Fruit fly (Drosophila melanogaster) whole organism, wandering third instar larva: ENCODE results near the gene sra.

ENCODE experiments used
- Abd-B ChIP-seq: fragments of >200 bp; optimal IDR thresholded peaks from 2 replicates; lab custom pipeline; 2017; ENCODE audit warnings: missing biosample characterization, missing genetic modification characterization
- CG32264 ChIP-seq: fragments of 200-800 bp; sonication (Bioruptor generic); optimal IDR thresholded peaks from 2 replicates; lab custom pipeline; 2016; ENCODE audit warnings: missing biosample characterization, missing genetic modification characterization
- CG9705 ChIP-seq: fragments of 200-800 bp; sonication (Bioruptor generic); optimal IDR thresholded peaks from 2 replicates; lab custom pipeline; 2018; ENCODE audit warnings: missing biosample characterization, mild to moderate bottlenecking, missing genetic modification characterization
- CrebA ChIP-seq: fragments of 200-800 bp; sonication (Bioruptor generic); optimal IDR thresholded peaks from 2 replicates; lab custom pipeline; 2016; ENCODE audit warnings: missing biosample characterization, mild to moderate bottlenecking, missing genetic modification characterization, borderline replicate concordance
- Dfd ChIP-seq: fragments of >200 bp; optimal IDR thresholded peaks from 2 replicates; lab custom pipeline; 2017; ENCODE audit warnings: missing biosample characterization, missing genetic modification characterization
- Dif ChIP-seq: fragments of 200-275, 200-300 bp; sonication (Bioruptor generic); optimal IDR thresholded peaks from 2 replicates; lab custom pipeline; 2018; ENCODE audit warnings: missing biosample characterization, missing genetic modification characterization; ENCODE audit not compliant: partially characterized antibody
- GATAd ChIP-seq: sonication (Bioruptor generic); optimal IDR thresholded peaks from 2 replicates; lab custom pipeline; 2016; ENCODE audit warnings: missing biosample characterization, missing genetic modification characterization
- HLH106 ChIP-seq: fragments of 200-800 bp; optimal IDR thresholded peaks from 3 replicates; lab custom pipeline; 2019; ENCODE audit warnings: missing biosample characterization, mild to moderate bottlenecking, missing genetic modification characterization, moderate library complexity
- Hnf4 ChIP-seq: fragments of 200-800 bp; sonication (Bioruptor generic); optimal IDR thresholded peaks from 2 replicates; lab custom pipeline; 2016; ENCODE audit warnings: missing biosample characterization, mild to moderate bottlenecking, missing genetic modification characterization
- Hr78 ChIP-seq: fragments of >200 bp; optimal IDR thresholded peaks from 2 replicates; lab custom pipeline; 2017; ENCODE audit warnings: missing biosample characterization, missing genetic modification characterization
- Hr83 ChIP-seq: fragments of 200-300 bp; sonication (Bioruptor generic); optimal IDR thresholded peaks from 2 replicates; lab custom pipeline; 2016; ENCODE audit warnings: missing biosample characterization, mild to moderate bottlenecking, missing genetic modification characterization, moderate library complexity; ENCODE audit not compliant: poor library complexity, severe bottlenecking
- Jra ChIP-seq: sonication (Bioruptor generic); optimal IDR thresholded peaks from 2 replicates; lab custom pipeline; 2016; ENCODE audit warnings: missing biosample characterization, missing genetic modification characterization
- Mio ChIP-seq: sonication (Bioruptor generic); optimal IDR thresholded peaks from 2 replicates; lab custom pipeline; 2016; ENCODE audit warnings: missing biosample characterization, missing genetic modification characterization
- Myc ChIP-seq: fragments of >200 bp; optimal IDR thresholded peaks from 2 replicates; lab custom pipeline; 2017
- N ChIP-seq: fragments of >200 bp; optimal IDR thresholded peaks from 2 replicates; lab custom pipeline; 2018; ENCODE audit warnings: missing biosample characterization, missing external identifiers, missing genetic modification characterization
- OdsH ChIP-seq: fragments of 200-800 bp; sonication (Bioruptor generic); optimal IDR thresholded peaks from 2 replicates; lab custom pipeline; 2016; ENCODE audit warnings: missing biosample characterization, mild to moderate bottlenecking, missing genetic modification characterization
- Rel ChIP-seq, 2 experiments: fragments of 200-800 bp; sonication (Bioruptor generic) in 1 of 2; optimal IDR thresholded peaks; 2 replicates in 1 of 2; 3 replicates in 1 of 2; lab custom pipeline; 2016 to 2019; ENCODE audit warnings: mild to moderate bottlenecking in 2 of 2, missing biosample characterization in 2 of 2, missing genetic modification characterization in 2 of 2, moderate library complexity in 1 of 2
- Sp1 ChIP-seq: fragments of 200-800 bp; sonication (Bioruptor generic); optimal IDR thresholded peaks from 3 replicates; lab custom pipeline; 2019; ENCODE audit warnings: missing biosample characterization, mild to moderate bottlenecking, missing genetic modification characterization, moderate library complexity
- Vsx2 ChIP-seq: fragments of 200-300, 225-300 bp; sonication (Bioruptor generic); optimal IDR thresholded peaks from 2 replicates; lab custom pipeline; 2018; ENCODE audit warnings: missing biosample characterization, missing genetic modification characterization; ENCODE audit not compliant: partially characterized antibody
- br ChIP-seq: fragments of 200-800 bp; sonication (Bioruptor generic); optimal IDR thresholded peaks from 2 replicates; lab custom pipeline; 2016; ENCODE audit warnings: missing biosample characterization, missing genetic modification characterization
- brk ChIP-seq: fragments of 200-800 bp; sonication (Bioruptor generic); optimal IDR thresholded peaks from 2 replicates; lab custom pipeline; 2016; ENCODE audit warnings: missing biosample characterization, mild to moderate bottlenecking, missing genetic modification characterization
- dl ChIP-seq, 2 experiments: fragments of 175-275, 200-275 bp in 1 of 2; fragments of 200-275 bp in 1 of 2; sonication (Bioruptor generic); optimal IDR thresholded peaks; lab custom pipeline; 2018; ENCODE audit warnings: mild to moderate bottlenecking in 2 of 2, missing biosample characterization in 2 of 2, missing genetic modification characterization in 2 of 2, moderate library complexity in 2 of 2; ENCODE audit not compliant: partially characterized antibody in 2 of 2, insufficient read depth in 1 of 2
- dmrt93B ChIP-seq: fragments of 200-800 bp; sonication (Bioruptor generic); optimal IDR thresholded peaks from 2 replicates; lab custom pipeline; 2018; ENCODE audit warnings: missing biosample characterization, mild to moderate bottlenecking, missing genetic modification characterization
- dsf ChIP-seq: sonication (Bioruptor generic); optimal IDR thresholded peaks from 2 replicates; lab custom pipeline; 2016; ENCODE audit warnings: missing biosample characterization, missing genetic modification characterization, borderline replicate concordance
- ey ChIP-seq: fragments of 200-800 bp; sonication (Bioruptor generic); optimal IDR thresholded peaks from 2 replicates; lab custom pipeline; 2016; ENCODE audit warnings: missing biosample characterization, missing genetic modification characterization
- foxo ChIP-seq, 2 experiments: fragments of 200-800 bp; sonication (Bioruptor generic); optimal IDR thresholded peaks; 2 replicates in 1 of 2; 3 replicates in 1 of 2; lab custom pipeline; 2016 to 2017; ENCODE audit warnings: missing biosample characterization in 2 of 2, missing genetic modification characterization in 2 of 2
- fru ChIP-seq: fragments of 200-800 bp; sonication (Bioruptor generic); optimal IDR thresholded peaks from 3 replicates; lab custom pipeline; 2016; ENCODE audit warnings: missing biosample characterization, mild to moderate bottlenecking, missing genetic modification characterization
- h ChIP-seq: fragments of 200-800 bp; sonication (Bioruptor generic); optimal IDR thresholded peaks from 3 replicates; lab custom pipeline; 2016; ENCODE audit warnings: missing biosample characterization, mild to moderate bottlenecking, missing genetic modification characterization
- jim ChIP-seq: fragments of 175-275, 200-325 bp; sonication (Bioruptor generic); optimal IDR thresholded peaks from 2 replicates; lab custom pipeline; 2016; ENCODE audit warnings: missing biosample characterization, mild to moderate bottlenecking, missing genetic modification characterization
- lola ChIP-seq: fragments of >200 bp; optimal IDR thresholded peaks from 2 replicates; lab custom pipeline; 2017; ENCODE audit warnings: missing biosample characterization, missing genetic modification characterization
- pan ChIP-seq: fragments of >200 bp; optimal IDR thresholded peaks from 2 replicates; lab custom pipeline; 2017
- psq ChIP-seq: fragments of 200-800 bp; sonication (Bioruptor generic); optimal IDR thresholded peaks from 3 replicates; lab custom pipeline; 2017; ENCODE audit warnings: missing biosample characterization, mild to moderate bottlenecking, missing genetic modification characterization, moderate library complexity
- rgr ChIP-seq: fragments of 200-800 bp; sonication (Bioruptor generic); optimal IDR thresholded peaks from 3 replicates; lab custom pipeline; 2016; ENCODE audit warnings: missing biosample characterization, mild to moderate bottlenecking, missing genetic modification characterization
- sage ChIP-seq: fragments of 200-800 bp; sonication (Bioruptor generic); optimal IDR thresholded peaks from 2 replicates; lab custom pipeline; 2016; ENCODE audit warnings: missing biosample characterization, mild to moderate bottlenecking, missing genetic modification characterization
- sv ChIP-seq: fragments of 200-800 bp; sonication (Bioruptor generic); optimal IDR thresholded peaks from 3 replicates; lab custom pipeline; 2016; ENCODE audit warnings: missing biosample characterization, missing genetic modification characterization
- tai ChIP-seq: sonication (Bioruptor generic); optimal IDR thresholded peaks from 2 replicates; lab custom pipeline; 2016; ENCODE audit warnings: missing biosample characterization, missing genetic modification characterization
- usp ChIP-seq: fragments of >200 bp; optimal IDR thresholded peaks from 2 replicates; lab custom pipeline; 2017; ENCODE audit warnings: missing biosample characterization, missing genetic modification characterization
- woc ChIP-seq: sonication (Bioruptor generic); optimal IDR thresholded peaks from 2 replicates; lab custom pipeline; 2016; ENCODE audit warnings: missing biosample characterization, mild to moderate bottlenecking, missing genetic modification characterization

sra gene

dm6 chr3R:16222300-16222903 is 35.6 kb downstream of the sra start (continued):
- TF ChIP-seq jim (GFP tag; lab: Kevin White, UChicago) (peak; percentile 34), fru (GFP tag; lab: Kevin White, UChicago) (peak; percentile 97), pan (lab: Kevin White, UChicago) (no peak), GATAd (GFP tag; lab: Kevin White, UChicago) (peak; percentile 89)
- TF ChIP-seq, all 38 proteins: peak for 27

DNA sequence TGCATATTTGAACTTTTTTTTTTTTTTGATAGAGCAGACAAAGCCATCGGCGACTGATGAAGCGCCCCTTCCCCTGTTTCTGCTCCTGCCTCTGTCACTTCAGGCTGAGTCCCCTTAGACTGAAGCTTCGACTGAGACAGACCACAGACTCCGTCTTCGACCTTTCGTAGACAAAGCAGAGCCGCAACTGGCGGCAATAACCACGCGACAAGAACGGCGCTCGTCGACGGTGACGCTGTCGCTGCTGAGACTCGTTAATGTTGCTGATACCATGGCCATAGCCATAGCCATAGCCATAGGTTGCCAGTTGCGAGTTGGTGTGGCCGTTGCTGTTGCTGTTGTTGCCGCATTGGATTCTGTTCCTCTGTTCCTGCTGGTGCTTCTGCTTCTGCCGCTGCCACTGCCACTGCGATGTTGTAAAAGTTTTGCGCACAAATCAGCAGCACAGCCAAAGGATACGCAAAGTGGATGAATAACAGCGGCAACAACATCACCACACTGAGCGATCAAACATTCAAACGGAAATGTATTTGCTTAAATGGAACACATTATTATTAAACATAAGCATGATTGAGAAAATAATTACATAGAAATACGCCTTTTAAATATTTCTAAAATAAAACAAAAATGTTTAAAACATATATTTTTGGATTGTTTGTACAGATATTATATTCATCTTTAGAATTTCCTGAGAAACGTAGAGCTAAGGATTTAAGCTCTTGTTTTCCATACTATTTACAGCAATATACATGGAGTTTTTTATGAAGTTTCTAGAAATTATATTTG is 36.6 kb downstream of the sra start:
- TF ChIP-seq Dif (no peak), Sp1 (GFP tag; lab: Kevin White, UChicago) (peak; percentile 23), Jra (GFP tag; lab: Kevin White, UChicago) (no peak), ey (GFP tag; lab: Kevin White, UChicago) (no peak), fru (GFP tag; lab: Kevin White, UChicago) (peak; percentile 41), N (GFP tag; lab: Kevin White, UChicago) (no peak), brk (GFP tag; lab: Kevin White, UChicago) (no peak), OdsH (GFP tag; lab: Kevin White, UChicago) (peak; percentile 28), tai (GFP tag; lab: Kevin White, UChicago) (peak; percentile 17), lola (GFP tag; lab: Kevin White, UChicago) (no peak), Rel (GFP tag; optimal IDR thresholded peaks at IDR 0.05; lab: Kevin White, UChicago) (no peak), Rel (tag; optimal IDR thresholded peaks at IDR 0.05; lab: Kevin White, UChicago) (no peak), jim (GFP tag; lab: Kevin White, UChicago) (no peak), pan (lab: Kevin White, UChicago) (no peak), dsf (GFP tag; lab: Kevin White, UChicago) (no peak), CG32264 (no peak), rgr (GFP tag; lab: Kevin White, UChicago) (no peak), CrebA (GFP tag; lab: Kevin White, UChicago) (no peak), HLH106 (tag; lab: Kevin White, UChicago) (peak; percentile 8), CG9705 (no peak), sage (GFP tag; lab: Kevin White, UChicago) (no peak), Hr83 (GFP tag; lab: Kevin White, UChicago) (no peak), woc (GFP tag; lab: Kevin White, UChicago) (no peak), dmrt93B (GFP tag; lab: Kevin White, UChicago) (no peak), Myc (lab: Kevin White, UChicago) (no peak), usp (no peak), Vsx2 (GFP tag; lab: Kevin White, UChicago) (no peak), GATAd (GFP tag; lab: Kevin White, UChicago) (no peak), foxo (GFP tag; optimal IDR thresholded peaks at IDR 0.05; lab: Kevin White, UChicago) (peak in 1 of 2 experiments; percentile 30), dl (GFP tag; optimal IDR thresholded peaks at IDR 0.05; lab: Kevin White, UChicago; ENCODE audit: insufficient read depth in 1 of 2, partially characterized antibody in 2 of 2) (no peak), Dfd (GFP tag; lab: Kevin White, UChicago) (no peak), sv (GFP tag; lab: Kevin White, UChicago) (no peak), Abd-B (GFP tag; lab: Kevin White, UChicago) (no peak), psq (GFP tag; lab: Kevin White, UChicago) (peak; percentile 27), h (GFP tag; lab: Kevin White, UChicago) (peak; percentile 18), Mio (GFP tag; lab: Kevin White, UChicago) (no peak), Hr78 (GFP tag; lab: Kevin White, UChicago) (no peak), Hnf4 (GFP tag; lab: Kevin White, UChicago) (no peak), br (GFP tag; lab: Kevin White, UChicago) (no peak)
